Comparison of ENCODE assay signal across 5 fruit fly cellular contexts in genomic region chrX:19326730-19327129, dm6.
TF ChIP-seq lines count a peak whose summit lies in the region.

No protein-coding gene starts in this region.

- TF ChIP-seq CTCF in S2 (optimal IDR thresholded peaks at IDR 0.05; lab: Kevin White, UChicago), result peak; percentile 42 to 79
- TF ChIP-seq CTCF in whole organism, embryonic (GFP tag; optimal IDR thresholded peaks at IDR 0.05; lab: Kevin White, UChicago), result peak; percentile 83

TF ChIP-seq in whole organism, adult, 20 proteins besides CTCF, POLR2A, EP300 and RAD21:
- TF ChIP-seq CG5204 (GFP tag; optimal IDR thresholded peaks at IDR 0.05; lab: Kevin White, UChicago) (no peak), bab1 (GFP tag; optimal IDR thresholded peaks at IDR 0.05; lab: Kevin White, UChicago) (peak; percentile 26)

TF ChIP-seq in whole organism, embryonic, 481 proteins besides CTCF, POLR2A, EP300 and RAD21 (continues in another document):
- peak; percentile 71 for TF ChIP-seq E2f2 (GFP tag; IDR thresholded peaks at IDR 0.05; lab: Robert Waterston, UW)
- peak; percentile 47 for TF ChIP-seq pzg (GFP tag; optimal IDR thresholded peaks at IDR 0.05; lab: Kevin White, UChicago)
- TF ChIP-seq Lhr (GFP tag; optimal IDR thresholded peaks at IDR 0.05; lab: Kevin White, UChicago), result peak; percentile 75
- TF ChIP-seq grau (tag; optimal IDR thresholded peaks at IDR 0.05; lab: Kevin White, UChicago), result no peak
- no peak for TF ChIP-seq CG1647 (GFP tag; optimal IDR thresholded peaks at IDR 0.05; lab: Kevin White, UChicago)
- TF ChIP-seq nmo (GFP tag; optimal IDR thresholded peaks at IDR 0.05; lab: Kevin White, UChicago), result peak; percentile 1
- TF ChIP-seq Dp (GFP tag; optimal IDR thresholded peaks at IDR 0.05; lab: Kevin White, UChicago), result peak; percentile 71
- TF ChIP-seq CG43689 (GFP tag; IDR thresholded peaks at IDR 0.05; lab: Robert Waterston, UW), result no peak
- TF ChIP-seq CG14710 (tag; optimal IDR thresholded peaks at IDR 0.05; lab: Kevin White, UChicago), result peak; percentile 12
- peak; percentile 39 for TF ChIP-seq CoRest (tag; optimal IDR thresholded peaks at IDR 0.05; lab: Kevin White, UChicago)
- TF ChIP-seq phol (tag; optimal IDR thresholded peaks at IDR 0.05; lab: Kevin White, UChicago), result peak; percentile 28
- TF ChIP-seq CG2712 (tag; optimal IDR thresholded peaks at IDR 0.05; lab: Kevin White, UChicago), result peak; percentile 2
- TF ChIP-seq zf30C (GFP tag; optimal IDR thresholded peaks at IDR 0.05; lab: Kevin White, UChicago), result peak; percentile 14
- no peak for TF ChIP-seq chif (GFP tag; optimal IDR thresholded peaks at IDR 0.05; lab: Kevin White, UChicago)
- no peak for TF ChIP-seq CG9817 (tag; optimal IDR thresholded peaks at IDR 0.05; lab: Kevin White, UChicago)
- peak; percentile 3 for TF ChIP-seq CG15514 (GFP tag; optimal IDR thresholded peaks at IDR 0.05; lab: Kevin White, UChicago)
- TF ChIP-seq trem (tag; optimal IDR thresholded peaks at IDR 0.05; lab: Kevin White, UChicago), result peak; percentile 47
- peak; percentile 23 for TF ChIP-seq Ets65A (GFP tag; lab: Kevin White, UChicago)
- TF ChIP-seq gfzf (GFP tag; optimal IDR thresholded peaks at IDR 0.05; lab: Kevin White, UChicago), result peak; percentile 40
- TF ChIP-seq HmgZ (tag; optimal IDR thresholded peaks at IDR 0.05; lab: Kevin White, UChicago), result peak; percentile 37
- peak; percentile 37 for TF ChIP-seq CG2116 (GFP tag; optimal IDR thresholded peaks at IDR 0.05; lab: Kevin White, UChicago)
- peak; percentile 10 for TF ChIP-seq CG12391 (tag; optimal IDR thresholded peaks at IDR 0.05; lab: Kevin White, UChicago)
- no peak for TF ChIP-seq wek (GFP tag; optimal IDR thresholded peaks at IDR 0.05; lab: Kevin White, UChicago)
- no peak for TF ChIP-seq lilli (GFP tag; optimal IDR thresholded peaks at IDR 0.05; lab: Kevin White, UChicago)
- TF ChIP-seq CG10267 (tag; optimal IDR thresholded peaks at IDR 0.05; lab: Kevin White, UChicago), result peak; percentile 15
- peak; percentile 8 for TF ChIP-seq cad (GFP tag; optimal IDR thresholded peaks at IDR 0.05; lab: Kevin White, UChicago)
- peak; percentile 14 for TF ChIP-seq BEAF-32 (GFP tag; optimal IDR thresholded peaks at IDR 0.05; lab: Kevin White, UChicago)
- TF ChIP-seq CG7786 (GFP tag; optimal IDR thresholded peaks at IDR 0.05; lab: Kevin White, UChicago), result no peak
- TF ChIP-seq CG2199 (GFP tag; IDR thresholded peaks at IDR 0.05; lab: Robert Waterston, UW), result peak; percentile 68; the same call in 2 of the 3 replicates
- peak; percentile 42 for TF ChIP-seq stwl (tag; optimal IDR thresholded peaks at IDR 0.05; lab: Kevin White, UChicago)

TF ChIP-seq in whole organism, pupa, 21 proteins besides CTCF, POLR2A, EP300 and RAD21:
- TF ChIP-seq CG8301 (tag; optimal IDR thresholded peaks at IDR 0.05; lab: Kevin White, UChicago), result no peak
- peak; percentile 51 for TF ChIP-seq D1 (tag; optimal IDR thresholded peaks at IDR 0.05; lab: Kevin White, UChicago)

TF ChIP-seq in whole organism, wandering third instar larva, 38 proteins besides CTCF, POLR2A, EP300 and RAD21:
- peak; percentile 59 for TF ChIP-seq Myc (optimal IDR thresholded peaks at IDR 0.05; lab: Kevin White, UChicago)
- TF ChIP-seq GATAd (GFP tag; optimal IDR thresholded peaks at IDR 0.05; lab: Kevin White, UChicago), result no peak
